Worm (Caenorhabditis elegans) whole organism, L4 larva: ENCODE data around the gene Y57G11B.5.
A peak's percentile ranks its signal among the peaks of the same experiment; 100 is the strongest.

ENCODE experiments used
- Y105C5A.15 ChIP-seq: fragments of 200-800 bp; sonication (Bioruptor generic); IDR thresholded peaks from 2 replicates; pipeline ENCODE4 v1.3.6; 2022; ENCODE audit warnings: missing genetic modification characterization, missing compliant biosample characterization
- Y75B8A.6 ChIP-seq: fragments of 200-800 bp; sonication (Bioruptor generic); IDR thresholded peaks from 2 replicates; pipeline ENCODE4 v1.3.6; 2022; ENCODE audit warnings: missing genetic modification reagents, missing genetic modification characterization, missing compliant biosample characterization
- ZK337.2 ChIP-seq: fragments of 200-800 bp; sonication (Bioruptor generic); IDR thresholded peaks from 2 replicates; pipeline ENCODE4 v1.3.6; 2022; ENCODE audit warnings: missing genetic modification reagents, missing genetic modification characterization, missing compliant biosample characterization
- aha-1 ChIP-seq: fragments of 150-350 bp; peaks from one replicate; lab custom pipeline; 2014; ENCODE audit warnings: missing biosample characterization, missing genetic modification characterization
- aly-2 ChIP-seq: sonication (generic microtip); optimal IDR thresholded peaks from 2 replicates; lab custom pipeline; 2018; ENCODE audit warnings: missing biosample characterization, missing genetic modification characterization
- attf-4 ChIP-seq: sonication (generic microtip); optimal IDR thresholded peaks from 3 replicates; lab custom pipeline; 2017; ENCODE audit warnings: missing biosample characterization, missing genetic modification characterization
- ceh-28 ChIP-seq: fragments of 150-350 bp; optimal IDR thresholded peaks from 2 replicates; lab custom pipeline; 2014; ENCODE audit warnings: missing biosample characterization, missing genetic modification reagents, missing genetic modification characterization
- ceh-32 ChIP-seq: sonication (generic microtip); optimal IDR thresholded peaks from 2 replicates; lab custom pipeline; 2016; ENCODE audit warnings: mild to moderate bottlenecking, missing genetic modification characterization, missing compliant biosample characterization; ENCODE audit not compliant: poor library complexity
- cey-2 ChIP-seq: sonication (generic microtip); optimal IDR thresholded peaks from 3 replicates; lab custom pipeline; 2017; ENCODE audit warnings: missing genetic modification characterization, mild to moderate bottlenecking, missing compliant biosample characterization, antibody characterized with exemption, borderline replicate concordance; ENCODE audit not compliant: insufficient read depth
- daf-16 ChIP-seq, 3 experiments: sonication (generic microtip); optimal IDR thresholded peaks; 2 replicates each; lab custom pipeline; 2016 to 2017; ENCODE audit warnings: missing genetic modification characterization in 3 of 3, missing genetic modification reagents in 3 of 3, mild to moderate bottlenecking in 2 of 3, missing compliant biosample characterization in 2 of 3, missing biosample characterization in 1 of 3, moderate library complexity in 1 of 3
- dmd-9 ChIP-seq: fragments of 200-800 bp; sonication (Bioruptor generic); IDR thresholded peaks from 2 replicates; pipeline ENCODE4 v1.3.6; 2022; ENCODE audit warnings: missing genetic modification reagents, missing genetic modification characterization, missing compliant biosample characterization
- egl-27 ChIP-seq: sonication (generic microtip); optimal IDR thresholded peaks from 3 replicates; lab custom pipeline; 2017; ENCODE audit warnings: missing biosample characterization, missing genetic modification reagents, missing genetic modification characterization
- egl-43 ChIP-seq: fragments of 200-800 bp; sonication (Bioruptor generic); IDR thresholded peaks from 2 replicates; pipeline ENCODE4 v1.3.6; 2022; ENCODE audit warnings: missing genetic modification reagents, missing genetic modification characterization, missing compliant biosample characterization
- fkh-10 ChIP-seq: fragments of 150-350 bp; optimal IDR thresholded peaks from 2 replicates; lab custom pipeline; 2014; ENCODE audit warnings: missing biosample characterization, missing genetic modification reagents, missing genetic modification characterization
- hif-1 ChIP-seq, 2 experiments: sonication (generic microtip); optimal IDR thresholded peaks; 2 replicates each; lab custom pipeline; 2016 to 2017; ENCODE audit warnings: missing compliant biosample characterization in 2 of 2, missing genetic modification characterization in 2 of 2, missing genetic modification reagents in 2 of 2, missing genotype in 2 of 2, mild to moderate bottlenecking in 1 of 2
- jun-1 ChIP-seq: fragments of 150-350 bp; optimal IDR thresholded peaks from 2 replicates; lab custom pipeline; 2014; ENCODE audit warnings: missing biosample characterization, missing genetic modification reagents, missing genetic modification characterization
- lim-7 ChIP-seq: fragments of 200-800 bp; sonication (Bioruptor generic); IDR thresholded peaks from 2 replicates; pipeline ENCODE4 v1.3.6; 2022; ENCODE audit warnings: missing genetic modification characterization, missing compliant biosample characterization
- lin-1 ChIP-seq: fragments of 200-800 bp; sonication (Bioruptor generic); IDR thresholded peaks from 2 replicates; pipeline ENCODE4 v1.3.6; 2022; ENCODE audit warnings: missing genetic modification reagents, missing genetic modification characterization, missing compliant biosample characterization
- lin-29 ChIP-seq: fragments of 200-800 bp; sonication (Bioruptor generic); IDR thresholded peaks from 2 replicates; pipeline ENCODE4 v1.3.6; 2022; ENCODE audit warnings: missing genetic modification reagents, missing genetic modification characterization, missing compliant biosample characterization
- lin-38 ChIP-seq: fragments of 200-800 bp; sonication (Bioruptor generic); IDR thresholded peaks from 2 replicates; pipeline ENCODE4 v1.3.6; 2022; ENCODE audit warnings: missing genetic modification reagents, missing genetic modification characterization, missing compliant biosample characterization
- lir-3 ChIP-seq: sonication (generic microtip); optimal IDR thresholded peaks from 2 replicates; lab custom pipeline; 2016; ENCODE audit warnings: mild to moderate bottlenecking, missing genetic modification characterization, missing compliant biosample characterization
- madf-9 ChIP-seq: fragments of 200-800 bp; sonication (Bioruptor generic); conservative IDR thresholded peaks from 2 replicates; pipeline ENCODE4 v1.3.6; 2022; ENCODE audit warnings: missing genetic modification reagents, missing genetic modification characterization, missing compliant biosample characterization
- mdl-1 ChIP-seq, 2 experiments: fragments of 150-350 bp in 1 of 2; sonication (generic microtip) in 1 of 2; optimal IDR thresholded peaks; 2 replicates each; lab custom pipeline; 2014 to 2017; ENCODE audit warnings: missing biosample characterization in 2 of 2, missing genetic modification characterization in 2 of 2
- nhr-11 ChIP-seq: fragments of 150-350 bp; optimal IDR thresholded peaks from 2 replicates; lab custom pipeline; 2014; ENCODE audit warnings: missing biosample characterization, missing genetic modification characterization
- nhr-48 ChIP-seq: sonication (generic microtip); optimal IDR thresholded peaks from 2 replicates; lab custom pipeline; 2016; ENCODE audit warnings: mild to moderate bottlenecking, missing genetic modification characterization, missing compliant biosample characterization
- nhr-76 ChIP-seq: fragments of 150-350 bp; optimal IDR thresholded peaks from 2 replicates; lab custom pipeline; 2014; ENCODE audit warnings: missing biosample characterization, missing genetic modification characterization
- nhr-77 ChIP-seq: fragments of 150-350 bp; optimal IDR thresholded peaks from 2 replicates; lab custom pipeline; 2014; ENCODE audit warnings: missing biosample characterization, missing genetic modification characterization
- php-3 ChIP-seq: fragments of 200-800 bp; sonication (Bioruptor generic); IDR thresholded peaks from 2 replicates; pipeline ENCODE4 v1.3.6; 2022; ENCODE audit warnings: missing genetic modification reagents, missing genetic modification characterization, missing compliant biosample characterization
- rbr-2 ChIP-seq: sonication (generic microtip); optimal IDR thresholded peaks from 2 replicates; lab custom pipeline; 2016; ENCODE audit warnings: missing genotype, missing genetic modification characterization, missing compliant biosample characterization
- saeg-2 ChIP-seq: fragments of 200-800 bp; sonication (Bioruptor generic); IDR thresholded peaks from 2 replicates; pipeline ENCODE4 v1.3.6; 2022; ENCODE audit warnings: missing genetic modification reagents, missing genetic modification characterization, missing compliant biosample characterization
- set-16 ChIP-seq: fragments of 200-800 bp; sonication (Bioruptor generic); IDR thresholded peaks from 2 replicates; pipeline ENCODE4 v1.3.6; 2022; ENCODE audit warnings: missing genetic modification reagents, missing genetic modification characterization, missing compliant biosample characterization
- skn-1 ChIP-seq: fragments of 150-350 bp; optimal IDR thresholded peaks from 2 replicates; lab custom pipeline; 2014; ENCODE audit warnings: missing biosample characterization, missing genetic modification characterization
- snpc-1.2 ChIP-seq: fragments of 200-800 bp; sonication (Bioruptor generic); IDR thresholded peaks from 2 replicates; pipeline ENCODE4 v1.3.6; 2022; ENCODE audit warnings: missing genetic modification reagents, missing genetic modification characterization, missing compliant biosample characterization
- tra-1 ChIP-seq: fragments of 200-800 bp; sonication (Bioruptor generic); IDR thresholded peaks from 2 replicates; pipeline ENCODE4 v1.3.6; 2022; ENCODE audit warnings: missing genetic modification reagents, missing genetic modification characterization, missing compliant biosample characterization
- unc-62 ChIP-seq, 3 experiments: fragments of 150-350 bp in 1 of 3; sonication (generic microtip); optimal IDR thresholded peaks in 2 of 3; peaks in 1 of 3; 1 replicate in 1 of 3; 2 replicates in 2 of 3; lab custom pipeline; 2014 to 2017; ENCODE audit warnings: missing biosample characterization in 3 of 3, missing genetic modification characterization in 3 of 3, missing genetic modification reagents in 3 of 3, missing genotype in 1 of 3
- zip-11 ChIP-seq: fragments of 200-800 bp; sonication (Bioruptor generic); IDR thresholded peaks from 2 replicates; pipeline ENCODE4 v1.3.6; 2022; ENCODE audit warnings: missing genetic modification characterization, missing compliant biosample characterization
- zip-2 ChIP-seq: fragments of 150-350 bp; optimal IDR thresholded peaks from 2 replicates; lab custom pipeline; 2014; ENCODE audit warnings: missing biosample characterization, missing genetic modification characterization

The Y57G11B.5 gene

ce11 chrIV:14612547-14613329, 38.1 kb downstream of the Y57G11B.5 start (continued):
- TF ChIP-seq ceh-28 (tag; lab: Kevin White, UChicago) (no peak), nhr-48 (tag; lab: Kevin White, UChicago) (peak; percentile 73), lin-29 (GFP tag; lab: Robert Waterston, UW) (no peak), aha-1 (tag; lab: Kevin White, UChicago) (peak; percentile 94), egl-43 (GFP tag; lab: Robert Waterston, UW) (no peak), saeg-2 (GFP tag; lab: Robert Waterston, UW) (no peak), skn-1 (tag; lab: Kevin White, UChicago) (no peak), daf-16 (GFP tag; optimal IDR thresholded peaks at IDR 0.05; lab: Kevin White, UChicago) (no peak), daf-16 (tag; optimal IDR thresholded peaks at IDR 0.05; lab: Kevin White, UChicago) (peak; percentile 93), lin-1 (GFP tag; lab: Robert Waterston, UW) (peak; percentile 7; the same call in 1 of the 2 replicates), ZK337.2 (GFP tag; lab: Robert Waterston, UW) (no peak), jun-1 (tag; lab: Kevin White, UChicago) (no peak), mdl-1 (tag; optimal IDR thresholded peaks at IDR 0.05; lab: Kevin White, UChicago) (peak; percentile 39 to 67), snpc-1.2 (GFP tag; lab: Robert Waterston, UW) (no peak), lir-3 (tag; lab: Kevin White, UChicago) (no peak), nhr-77 (tag; lab: Kevin White, UChicago) (peak; percentile 51), attf-4 (tag; lab: Kevin White, UChicago) (no peak), zip-2 (tag; lab: Kevin White, UChicago) (peak; percentile 63), lin-38 (GFP tag; lab: Robert Waterston, UW) (no peak), aly-2 (tag; lab: Kevin White, UChicago) (no peak), tra-1 (no peak; the same call in 1 of the 2 replicates), rbr-2 (tag; lab: Kevin White, UChicago) (peak; percentile 1), cey-2 (tag; lab: Kevin White, UChicago) (peak; percentile 12), nhr-11 (peak; percentile 21), hif-1 (tag; optimal IDR thresholded peaks at IDR 0.05; lab: Kevin White, UChicago) (peak in 1 of 2 experiments; percentile 91)

- TF ChIP-seq php-3, result no peak
- TF ChIP-seq lin-1 (GFP tag; lab: Robert Waterston, UW), result no peak
- TF ChIP-seq rbr-2 (tag; lab: Kevin White, UChicago), result no peak
- peak; percentile 64 for TF ChIP-seq aha-1 (tag; lab: Kevin White, UChicago)
- no peak for TF ChIP-seq lim-7 (GFP tag; lab: Robert Waterston, UW)
- no peak for TF ChIP-seq zip-11 (GFP tag; lab: Robert Waterston, UW)
- TF ChIP-seq Y105C5A.15 (GFP tag; lab: Robert Waterston, UW), result no peak
- peak; percentile 33 for TF ChIP-seq nhr-11
- no peak for TF ChIP-seq madf-9
- TF ChIP-seq nhr-76 (tag; lab: Kevin White, UChicago), result no peak
- no peak for TF ChIP-seq egl-27 (tag; lab: Kevin White, UChicago)
- no peak for TF ChIP-seq set-16
- no peak for TF ChIP-seq fkh-10 (GFP tag; lab: Kevin White, UChicago)
- TF ChIP-seq dmd-9, result no peak
- no peak for TF ChIP-seq Y75B8A.6 (GFP tag; lab: Robert Waterston, UW)
- peak in 1 of 2 experiments; percentile 71 for TF ChIP-seq unc-62 (GFP tag; optimal IDR thresholded peaks at IDR 0.05 in 1 of 2; lab: Kevin White, UChicago)
- TF ChIP-seq unc-62 (tag; optimal IDR thresholded peaks at IDR 0.05; lab: Kevin White, UChicago), result no peak
- TF ChIP-seq nhr-48 (tag; lab: Kevin White, UChicago), result no peak
- no peak for TF ChIP-seq ceh-32 (tag; lab: Kevin White, UChicago)
- TF ChIP-seq, all 104 proteins: peak for 3
These were observed 38.8 kb downstream of the Y57G11B.5 start for ce11 chrIV:14613375-14613774.
